Fruit fly (Drosophila melanogaster) whole organism, adult: ENCODE measurements around the gene CG32413.

Source experiments
- CG11617 ChIP-seq: fragments of 200-800 bp; sonication (Bioruptor generic); optimal IDR thresholded peaks from 2 replicates; lab custom pipeline; 2017; ENCODE audit warnings: mild to moderate bottlenecking, missing biosample characterization, missing genetic modification reagents, missing genetic modification characterization
- CG12768 ChIP-seq: fragments of 200-800 bp; sonication (Bioruptor generic); optimal IDR thresholded peaks from 2 replicates; lab custom pipeline; 2017; ENCODE audit warnings: missing biosample characterization, missing genetic modification characterization, mild to moderate bottlenecking, moderate library complexity, missing genetic modification reagents
- CG14711 ChIP-seq: fragments of 200-800 bp; sonication (Bioruptor generic); optimal IDR thresholded peaks from 2 replicates; lab custom pipeline; 2018; ENCODE audit warnings: missing biosample characterization, mild to moderate bottlenecking, missing genetic modification characterization, moderate library complexity
- CG1620 ChIP-seq: fragments of 200-800 bp; sonication (Bioruptor generic); optimal IDR thresholded peaks from 2 replicates; lab custom pipeline; 2016; ENCODE audit warnings: missing biosample characterization, missing genetic modification characterization
- CG33017 ChIP-seq: fragments of 200-800 bp; sonication (Bioruptor generic); optimal IDR thresholded peaks from 2 replicates; lab custom pipeline; 2018; ENCODE audit warnings: missing biosample characterization, mild to moderate bottlenecking, missing genetic modification characterization, moderate library complexity
- CG5204 ChIP-seq: fragments of 200-800 bp; sonication (Bioruptor generic); optimal IDR thresholded peaks from 2 replicates; lab custom pipeline; 2016; ENCODE audit warnings: missing biosample characterization, missing genetic modification characterization
- CG7045 ChIP-seq: fragments of 200-800 bp; sonication (Bioruptor generic); optimal IDR thresholded peaks from 2 replicates; lab custom pipeline; 2017; ENCODE audit warnings: missing biosample characterization, mild to moderate bottlenecking, missing genetic modification characterization
- CG7101 ChIP-seq: fragments of 200-800 bp; sonication (Bioruptor generic); optimal IDR thresholded peaks from 2 replicates; lab custom pipeline; 2018; ENCODE audit warnings: missing biosample characterization, mild to moderate bottlenecking, missing genetic modification characterization, moderate library complexity
- Clk ChIP-seq: fragments of 200-800 bp; sonication (Bioruptor generic); optimal IDR thresholded peaks from 2 replicates; lab custom pipeline; 2017; ENCODE audit warnings: missing biosample characterization, missing genetic modification characterization
- Crg-1 ChIP-seq: fragments of 200-800 bp; sonication (Bioruptor generic); optimal IDR thresholded peaks from 2 replicates; lab custom pipeline; 2016; ENCODE audit warnings: missing biosample characterization, missing genetic modification characterization
- Hr96 ChIP-seq: fragments of 200-800 bp; sonication (Bioruptor generic); optimal IDR thresholded peaks from 2 replicates; lab custom pipeline; 2016; ENCODE audit warnings: missing biosample characterization, missing genetic modification characterization
- Mnt ChIP-seq: fragments of 200-800 bp; sonication (Bioruptor generic); optimal IDR thresholded peaks from 2 replicates; lab custom pipeline; 2016; ENCODE audit warnings: missing biosample characterization, mild to moderate bottlenecking, missing genetic modification characterization
- bab1 ChIP-seq: fragments of 200-800 bp; sonication (Bioruptor generic); optimal IDR thresholded peaks from 3 replicates; lab custom pipeline; 2019; ENCODE audit warnings: missing biosample characterization, mild to moderate bottlenecking, missing genetic modification characterization, moderate library complexity
- cic ChIP-seq: fragments of 200-800 bp; sonication (Bioruptor generic); optimal IDR thresholded peaks from 2 replicates; lab custom pipeline; 2017; ENCODE audit warnings: missing biosample characterization, mild to moderate bottlenecking, missing genetic modification characterization, moderate library complexity
- cnc ChIP-seq, 2 experiments: fragments of >200 bp; optimal IDR thresholded peaks; 2 replicates each; lab custom pipeline; 2017
- kay ChIP-seq: fragments of 200-800 bp; sonication (Bioruptor generic); peaks from one replicate; lab custom pipeline; 2016; ENCODE audit warnings: missing biosample characterization, missing genetic modification characterization, borderline replicate concordance
- ovo ChIP-seq: fragments of 200-800 bp; sonication (Bioruptor generic); optimal IDR thresholded peaks from 2 replicates; lab custom pipeline; 2016; ENCODE audit warnings: missing biosample characterization, missing genetic modification characterization
- pad ChIP-seq: fragments of 200-800 bp; sonication (Bioruptor generic); optimal IDR thresholded peaks from 3 replicates; lab custom pipeline; 2017; ENCODE audit warnings: missing biosample characterization, missing genetic modification characterization, mild to moderate bottlenecking, moderate library complexity, missing genetic modification reagents
- tj ChIP-seq: fragments of 200-800 bp; sonication (Bioruptor generic); optimal IDR thresholded peaks from 3 replicates; lab custom pipeline; 2017; ENCODE audit warnings: missing biosample characterization, mild to moderate bottlenecking, missing genetic modification characterization, moderate library complexity
- toe ChIP-seq: fragments of 200-800 bp; sonication (Bioruptor generic); optimal IDR thresholded peaks from 2 replicates; lab custom pipeline; 2016; ENCODE audit warnings: missing biosample characterization, missing genetic modification characterization

The CG32413 gene

dm6 chr3L:5902189-5902765 is 1.6 kb downstream of the CG32413 start, which contains the start of gene QC:
TSS of gene QC (minus strand) at chr3L:5902456.
- TF ChIP-seq pad = peak; percentile 50
- peak; percentile 16 for TF ChIP-seq ovo (GFP tag; lab: Kevin White, UChicago)
- TF ChIP-seq CG14711 = no peak
- TF ChIP-seq kay (GFP tag; lab: Kevin White, UChicago) = no peak

DNA sequence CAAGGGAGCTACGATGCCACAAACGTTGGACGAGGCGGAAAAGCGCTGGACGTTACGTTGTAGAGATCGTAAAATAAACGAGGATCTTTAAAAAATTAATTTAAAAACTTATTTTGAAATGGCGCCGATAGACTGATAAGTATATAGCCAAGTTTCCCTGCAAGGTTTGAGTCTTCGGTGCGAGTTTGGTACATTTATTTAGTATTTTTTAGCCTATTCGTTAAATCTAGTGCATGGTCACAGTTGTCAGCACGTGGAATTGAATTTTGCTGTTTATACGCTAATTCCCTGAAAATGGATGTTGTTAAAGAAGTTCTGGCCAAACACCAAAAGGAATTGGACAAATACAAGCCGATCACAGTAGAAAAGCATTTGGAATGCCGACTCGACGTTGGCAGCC is 4.5 kb downstream of the CG32413 start, which contains the start of gene CG32409:
CG32409 (plus strand) TSS at position 224 of the 400 bp plus-strand sequence.
- no peak for TF ChIP-seq kay (GFP tag; lab: Kevin White, UChicago)
- peak; percentile 98 for TF ChIP-seq Mnt (GFP tag; lab: Kevin White, UChicago)

DNA sequence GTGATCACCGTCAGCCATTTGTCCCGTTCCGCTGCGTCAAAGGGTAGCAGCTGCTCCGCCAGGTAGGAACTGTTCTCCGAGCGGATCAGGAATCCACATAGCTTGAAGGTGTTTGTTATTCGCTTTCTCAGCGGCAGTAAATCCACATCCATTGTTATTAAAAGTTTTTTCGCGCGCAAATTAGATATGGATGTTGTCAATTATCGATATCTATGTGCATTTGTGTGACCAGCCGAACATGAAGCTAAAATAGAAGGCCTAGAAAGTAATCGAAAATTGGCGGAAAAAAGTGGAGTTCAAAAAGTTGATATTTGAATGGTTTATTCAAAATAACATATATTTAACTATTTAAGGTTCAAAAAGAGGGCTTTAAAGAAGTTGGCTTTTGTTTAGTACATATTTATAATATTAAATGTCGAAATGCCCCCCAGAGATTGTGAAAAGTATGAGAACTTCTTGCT is 6.6 kb downstream of the CG32413 start, which contains the start of the genes PolE2 and CG5592:
PolE2 (minus strand) TSS at position 208 of the 461 bp plus-strand sequence.
CG5592 (plus strand) TSS at position 411 of the 461 bp plus-strand sequence.
- TF ChIP-seq bab1 (GFP tag; lab: Kevin White, UChicago) (peak; percentile 21), Crg-1 (GFP tag; lab: Kevin White, UChicago) (no peak), ovo (GFP tag; lab: Kevin White, UChicago) (no peak)

dm6 chr3L:5893063-5893462 is 10.8 kb downstream of the CG32413 start:
- TF ChIP-seq toe (GFP tag; lab: Kevin White, UChicago) (no peak), kay (GFP tag; lab: Kevin White, UChicago) (no peak), CG12768 (GFP tag; lab: Kevin White, UChicago) (no peak), Mnt (GFP tag; lab: Kevin White, UChicago) (no peak), ovo (GFP tag; lab: Kevin White, UChicago) (no peak), Crg-1 (GFP tag; lab: Kevin White, UChicago) (no peak), cnc (optimal IDR thresholded peaks at IDR 0.05; lab: Kevin White, UChicago) (no peak)

DNA sequence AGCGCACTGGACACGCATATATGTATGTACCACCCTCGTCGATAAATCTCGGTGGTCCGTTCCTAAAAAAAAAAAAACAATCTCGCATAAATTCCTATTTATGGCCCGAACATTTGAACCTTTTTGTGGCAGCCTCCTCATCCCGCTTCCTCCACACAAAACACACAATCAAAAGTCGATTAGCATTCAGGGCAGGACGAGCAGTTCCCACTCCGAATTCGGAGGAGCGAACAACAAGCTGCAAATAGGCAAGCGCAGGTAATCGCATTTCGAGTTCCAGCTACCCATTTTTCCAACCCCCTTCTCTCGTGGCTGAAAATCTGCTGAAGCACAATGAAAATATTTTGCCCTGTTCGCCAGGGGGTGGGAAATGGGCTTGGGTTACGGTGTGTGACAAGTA is 12.0 kb downstream of the CG32413 start:
- no peak for TF ChIP-seq CG5204 (GFP tag; lab: Kevin White, UChicago)
- TF ChIP-seq CG1620 = no peak
- TF ChIP-seq bab1 (GFP tag; lab: Kevin White, UChicago) = no peak
- TF ChIP-seq Hr96 (GFP tag; lab: Kevin White, UChicago) = no peak
- TF ChIP-seq CG11617 (GFP tag; lab: Kevin White, UChicago) = no peak
- no peak for TF ChIP-seq cnc (optimal IDR thresholded peaks at IDR 0.05; lab: Kevin White, UChicago)
- TF ChIP-seq tj (GFP tag; lab: Kevin White, UChicago) = no peak
- TF ChIP-seq Clk = no peak
- TF ChIP-seq CG33017 (tag; lab: Kevin White, UChicago) = no peak
- no peak for TF ChIP-seq pad
- TF ChIP-seq kay (GFP tag; lab: Kevin White, UChicago) = no peak

DNA sequence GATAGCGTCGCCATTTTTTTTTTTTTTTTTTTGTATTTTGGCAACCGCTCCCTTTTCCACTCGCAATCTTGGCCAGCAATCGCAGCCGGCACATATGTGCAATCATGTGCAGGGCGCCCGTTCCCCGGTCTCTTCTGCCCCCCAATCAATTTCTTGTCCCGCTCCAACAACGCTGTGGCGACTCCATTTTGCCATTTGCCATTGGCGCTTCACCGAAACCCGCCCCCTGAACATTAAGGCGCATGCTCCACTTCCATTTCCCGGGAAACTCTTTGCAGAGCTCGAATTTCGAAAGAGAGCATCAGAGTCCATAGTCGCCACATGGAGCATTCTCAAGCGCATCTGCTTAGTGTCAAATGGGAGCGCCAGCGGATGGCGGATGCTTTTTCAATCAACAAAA is 12.7 kb downstream of the CG32413 start:
- TF ChIP-seq Crg-1 (GFP tag; lab: Kevin White, UChicago) = no peak
- no peak for TF ChIP-seq CG33017 (tag; lab: Kevin White, UChicago)
- no peak for TF ChIP-seq toe (GFP tag; lab: Kevin White, UChicago)
- TF ChIP-seq kay (GFP tag; lab: Kevin White, UChicago) = no peak
- TF ChIP-seq CG1620 = no peak
- no peak for TF ChIP-seq pad
- no peak for TF ChIP-seq CG5204 (GFP tag; lab: Kevin White, UChicago)
- no peak for TF ChIP-seq CG7101 (tag; lab: Kevin White, UChicago)
- no peak for TF ChIP-seq CG7045 (GFP tag; lab: Kevin White, UChicago)
- TF ChIP-seq ovo (GFP tag; lab: Kevin White, UChicago) = no peak
- no peak for TF ChIP-seq CG12768 (GFP tag; lab: Kevin White, UChicago)

- TF ChIP-seq pad (no peak), toe (GFP tag; lab: Kevin White, UChicago) (no peak), cic (GFP tag; lab: Kevin White, UChicago) (no peak), ovo (GFP tag; lab: Kevin White, UChicago) (no peak), bab1 (GFP tag; lab: Kevin White, UChicago) (no peak), tj (GFP tag; lab: Kevin White, UChicago) (no peak), CG7045 (GFP tag; lab: Kevin White, UChicago) (no peak), Mnt (GFP tag; lab: Kevin White, UChicago) (no peak), CG5204 (GFP tag; lab: Kevin White, UChicago) (no peak), CG33017 (tag; lab: Kevin White, UChicago) (no peak)
Measured at dm6 chr3L:5884735-5885134, 19.1 kb downstream of the CG32413 start.

DNA sequence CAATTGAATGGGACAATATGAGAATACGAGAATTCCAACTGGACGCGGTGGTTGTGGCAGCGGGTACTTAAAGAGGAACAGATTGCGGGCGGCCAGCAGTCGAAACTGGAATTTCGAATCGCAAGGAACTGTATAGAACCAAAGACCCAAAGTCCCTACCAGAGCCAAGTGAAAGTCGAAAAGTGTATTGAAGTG is 21.7 kb downstream of the CG32413 start, which contains the start of gene CG13287:
CG13287 (plus strand) TSS at position 96 of the 195 bp plus-strand sequence.
- TF ChIP-seq bab1 (GFP tag; lab: Kevin White, UChicago) (no peak), Crg-1 (GFP tag; lab: Kevin White, UChicago) (no peak), kay (GFP tag; lab: Kevin White, UChicago) (no peak), CG7101 (tag; lab: Kevin White, UChicago) (no peak), Mnt (GFP tag; lab: Kevin White, UChicago) (no peak), CG5204 (GFP tag; lab: Kevin White, UChicago) (no peak), CG1620 (no peak), tj (GFP tag; lab: Kevin White, UChicago) (no peak), toe (GFP tag; lab: Kevin White, UChicago) (no peak), CG12768 (GFP tag; lab: Kevin White, UChicago) (no peak), CG33017 (tag; lab: Kevin White, UChicago) (no peak), CG11617 (GFP tag; lab: Kevin White, UChicago) (no peak), Hr96 (GFP tag; lab: Kevin White, UChicago) (no peak)
